Worm (Caenorhabditis elegans) whole organism, midembryonic: ENCODE results near the gene his-1.

Experiments
- T22C8.4 ChIP-seq: fragments of 200-800 bp; sonication (Bioruptor generic); IDR thresholded peaks from 2 replicates; pipeline ENCODE4 v1.3.6; 2022; ENCODE audit warnings: missing genetic modification characterization, missing compliant biosample characterization
- cog-1 ChIP-seq: sonication (generic microtip); optimal IDR thresholded peaks from 2 replicates; lab custom pipeline; 2016; ENCODE audit warnings: missing genetic modification characterization, missing compliant biosample characterization
- flt-1 ChIP-seq: fragments of 200-800 bp; sonication (Bioruptor generic); IDR thresholded peaks from 2 replicates; pipeline ENCODE4 v1.3.6; 2022; ENCODE audit warnings: missing genetic modification characterization, missing compliant biosample characterization
- klf-2 ChIP-seq: fragments of 200-800 bp; sonication (Bioruptor generic); conservative IDR thresholded peaks from 2 replicates; pipeline ENCODE4 v1.3.6; 2022; ENCODE audit warnings: missing genetic modification reagents, missing genetic modification characterization, missing compliant biosample characterization
- med-1 ChIP-seq: sonication (generic microtip); optimal IDR thresholded peaks from 2 replicates; lab custom pipeline; 2017; ENCODE audit warnings: missing genetic modification characterization, mild to moderate bottlenecking, missing compliant biosample characterization, antibody characterized with exemption, missing genetic modification reagents; ENCODE audit not compliant: insufficient read depth
- ref-1 ChIP-seq: fragments of 200-800 bp; sonication (Bioruptor generic); conservative IDR thresholded peaks from 2 replicates; pipeline ENCODE4 v1.3.6; 2022; ENCODE audit warnings: missing genetic modification reagents, missing genetic modification characterization, missing compliant biosample characterization
- tab-1 ChIP-seq: fragments of 200-800 bp; sonication (Bioruptor generic); IDR thresholded peaks from 2 replicates; pipeline ENCODE4 v1.3.6; 2022; ENCODE audit warnings: missing genetic modification characterization, missing compliant biosample characterization
- ztf-23 ChIP-seq: fragments of 200-800 bp; sonication (Bioruptor generic); IDR thresholded peaks from 2 replicates; pipeline ENCODE4 v1.3.6; 2022; ENCODE audit warnings: missing genetic modification reagents, missing genetic modification characterization, missing compliant biosample characterization
- ztf-29 ChIP-seq: fragments of 200-800 bp; sonication (Bioruptor generic); IDR thresholded peaks from 2 replicates; pipeline ENCODE4 v1.3.6; 2022; ENCODE audit warnings: missing genetic modification reagents, missing genetic modification characterization, missing compliant biosample characterization

his-1 gene

DNA sequence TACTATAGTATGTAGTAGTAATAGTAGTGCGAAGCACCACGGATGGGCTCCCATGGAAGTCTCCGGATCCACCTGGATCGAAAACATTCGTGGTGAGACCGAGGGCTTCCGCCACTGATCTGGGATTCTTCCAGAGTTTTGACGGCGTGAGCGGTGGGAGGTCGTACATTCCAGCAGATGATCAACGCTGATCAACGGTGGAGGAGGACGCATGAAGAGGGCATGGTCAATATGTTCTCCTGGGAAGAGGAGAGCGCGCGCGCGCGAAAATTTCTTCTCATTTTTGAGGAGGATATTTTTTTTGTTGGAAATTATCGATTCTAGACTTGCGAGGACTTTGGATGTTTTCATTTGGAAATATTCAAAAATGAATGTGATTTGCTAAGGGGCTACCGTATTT, 8.8 kb upstream of the his-1 start:
- TF ChIP-seq cog-1 (tag; lab: Kevin White, UChicago) (no peak), ztf-23 (no peak), flt-1 (GFP tag; lab: Robert Waterston, UW) (no peak), med-1 (GFP tag; lab: Kevin White, UChicago) (no peak), ref-1 (GFP tag; lab: Robert Waterston, UW) (no peak), klf-2 (no peak), ztf-29 (GFP tag; lab: Robert Waterston, UW) (no peak)

DNA sequence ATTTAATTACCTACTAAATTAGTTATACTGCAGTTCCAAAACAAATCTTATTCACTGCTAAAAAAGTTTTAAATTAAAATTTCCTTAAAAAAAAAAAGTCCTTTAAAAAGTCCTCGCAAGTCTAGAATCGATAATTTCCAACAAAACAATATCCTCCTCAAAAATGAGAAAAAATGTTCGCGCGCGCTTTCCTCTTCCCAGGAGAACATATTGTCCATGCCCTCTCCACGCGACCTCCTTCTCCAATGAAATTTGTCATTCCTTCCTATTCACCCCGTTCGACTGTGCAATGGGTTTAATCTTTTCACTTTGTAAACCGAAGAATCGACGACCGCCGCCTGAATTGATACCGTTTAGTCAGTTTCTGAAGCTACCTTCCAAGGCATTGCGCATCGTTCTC, 6.2 kb upstream of the his-1 start, which contains the start of gene T10C6.10:
Gene T10C6.10 (plus strand): TSS at position 248 of the 400 bp plus-strand sequence.
- TF ChIP-seq ztf-29 (GFP tag; lab: Robert Waterston, UW) (no peak), ztf-23 (no peak), klf-2 (no peak), T22C8.4 (no peak), flt-1 (GFP tag; lab: Robert Waterston, UW) (no peak), tab-1 (GFP tag; lab: Robert Waterston, UW) (no peak), cog-1 (tag; lab: Kevin White, UChicago) (no peak), med-1 (GFP tag; lab: Kevin White, UChicago) (no peak), ref-1 (GFP tag; lab: Robert Waterston, UW) (no peak)

ce11 chrV:16040140-16040827, 2.0 kb upstream of the his-1 start, which contains the start of the genes his-4 and his-3:
his-4 (minus strand) TSS chrV:16040515.
his-3 (plus strand) TSS chrV:16040808.
- peak; percentile 64; the same call in 1 of the 2 replicates for TF ChIP-seq flt-1 (GFP tag; lab: Robert Waterston, UW)
- TF ChIP-seq T22C8.4: peak; percentile 12; the same call in 1 of the 2 replicates
- TF ChIP-seq cog-1 (tag; lab: Kevin White, UChicago): peak; percentile 31
- TF ChIP-seq ref-1 (GFP tag; lab: Robert Waterston, UW): 0 out of 2 replicates have a peak, but pooled peaks have one; percentile 7
- TF ChIP-seq ztf-29 (GFP tag; lab: Robert Waterston, UW): peak; percentile 76

- peak; percentile 25 for TF ChIP-seq flt-1 (GFP tag; lab: Robert Waterston, UW)
These were observed 1.5 kb upstream of the his-1 start for ce11 chrV:16040848-16041247.

ce11 chrV:16041412-16041811, 908 bp upstream of the his-1 start:
- TF ChIP-seq T22C8.4 (no peak), klf-2 (no peak), ztf-29 (GFP tag; lab: Robert Waterston, UW) (no peak), ref-1 (GFP tag; lab: Robert Waterston, UW) (no peak), flt-1 (GFP tag; lab: Robert Waterston, UW) (no peak), tab-1 (GFP tag; lab: Robert Waterston, UW) (no peak), cog-1 (tag; lab: Kevin White, UChicago) (no peak), ztf-23 (no peak), med-1 (GFP tag; lab: Kevin White, UChicago) (no peak)

DNA sequence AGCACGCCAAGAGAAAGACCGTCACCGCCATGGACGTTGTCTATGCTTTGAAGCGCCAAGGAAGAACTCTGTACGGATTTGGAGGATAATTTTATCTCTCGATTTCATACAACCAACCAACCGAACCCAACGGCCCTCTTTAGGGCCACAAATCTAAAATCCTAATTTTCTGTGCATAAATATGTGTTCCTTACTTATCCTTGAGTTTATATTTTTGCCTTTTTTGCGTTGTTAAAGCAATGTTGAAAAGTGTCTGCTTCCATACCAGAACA, 359 bp downstream of the his-1 start:
- TF ChIP-seq ztf-29 (GFP tag; lab: Robert Waterston, UW): no peak
- TF ChIP-seq klf-2: no peak
- no peak for TF ChIP-seq cog-1 (tag; lab: Kevin White, UChicago)
- no peak for TF ChIP-seq ztf-23
- TF ChIP-seq med-1 (GFP tag; lab: Kevin White, UChicago): no peak
- TF ChIP-seq tab-1 (GFP tag; lab: Robert Waterston, UW): no peak

- TF ChIP-seq med-1 (GFP tag; lab: Kevin White, UChicago) (no peak), flt-1 (GFP tag; lab: Robert Waterston, UW) (no peak), ztf-29 (GFP tag; lab: Robert Waterston, UW) (no peak), klf-2 (no peak), cog-1 (tag; lab: Kevin White, UChicago) (no peak), tab-1 (GFP tag; lab: Robert Waterston, UW) (no peak), ztf-23 (no peak), T22C8.4 (no peak)
These were observed 1.4 kb downstream of the his-1 start for ce11 chrV:16043686-16044085.

- no peak for TF ChIP-seq cog-1 (tag; lab: Kevin White, UChicago)
- no peak for TF ChIP-seq ref-1 (GFP tag; lab: Robert Waterston, UW)
- TF ChIP-seq med-1 (GFP tag; lab: Kevin White, UChicago): no peak
- no peak for TF ChIP-seq tab-1 (GFP tag; lab: Robert Waterston, UW)
- TF ChIP-seq T22C8.4: no peak
- no peak for TF ChIP-seq flt-1 (GFP tag; lab: Robert Waterston, UW)
- no peak for TF ChIP-seq klf-2
These were observed 3.5 kb downstream of the his-1 start, which contains the start of gene T10C6.15 for ce11 chrV:16045837-16046236. T10C6.15 (minus strand) TSS chrV:16045940.

DNA sequence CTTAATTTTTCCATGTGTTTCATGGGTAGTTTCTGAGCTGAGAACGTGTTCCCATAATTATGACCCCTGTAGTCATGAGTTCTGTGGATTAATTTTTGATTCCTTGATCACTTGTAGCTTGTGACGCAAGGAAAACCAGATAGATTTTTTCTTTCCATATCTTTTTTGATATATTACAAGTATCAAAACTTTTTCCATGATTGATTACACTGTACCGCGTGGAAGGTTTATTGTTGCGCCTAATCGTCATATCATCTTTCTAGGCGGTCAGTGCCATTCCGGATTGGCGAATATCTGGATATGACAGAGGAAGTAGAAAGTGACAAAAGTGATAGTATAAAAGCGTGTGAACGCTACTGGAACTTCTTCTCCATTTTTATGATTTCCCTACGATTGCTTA, 4.3 kb downstream of the his-1 start, which contains the start of gene ZK285.2:
Gene ZK285.2 (plus strand): TSS at position 301 of the 400 bp plus-strand sequence.
- TF ChIP-seq med-1 (GFP tag; lab: Kevin White, UChicago) (no peak), T22C8.4 (no peak), cog-1 (tag; lab: Kevin White, UChicago) (no peak), ztf-23 (no peak), tab-1 (GFP tag; lab: Robert Waterston, UW) (no peak), klf-2 (no peak)

DNA sequence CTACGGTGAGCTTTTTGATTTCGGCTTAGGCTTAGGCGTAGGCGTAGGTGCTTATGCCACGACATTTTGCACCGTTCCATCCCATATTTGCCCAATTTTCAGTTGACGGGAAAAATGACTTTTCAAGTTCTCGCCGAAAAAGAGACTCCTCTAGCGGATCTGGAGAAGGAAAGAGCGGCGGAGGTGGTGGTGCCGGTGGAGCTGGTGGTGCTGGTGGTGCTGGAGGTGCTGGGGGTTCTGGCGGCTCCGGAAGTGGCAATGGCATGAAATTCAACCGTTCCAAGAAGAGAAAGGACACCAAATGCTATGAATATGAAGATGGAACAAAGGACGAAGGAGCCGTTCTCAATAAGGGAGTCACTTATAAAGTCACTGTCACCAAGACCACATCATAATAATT, 4.7 kb downstream of the his-1 start:
- no peak for TF ChIP-seq flt-1 (GFP tag; lab: Robert Waterston, UW)
- TF ChIP-seq ztf-23: no peak
- TF ChIP-seq T22C8.4: no peak
- TF ChIP-seq med-1 (GFP tag; lab: Kevin White, UChicago): no peak
